Worm (Caenorhabditis elegans): ENCODE results near the gene pals-17.

Gene pals-17

ce11 chrIII:1418709-1419108 lies 27.1 kb upstream of the pals-17 start (continued):
- peak; percentile 71 for TF ChIP-seq egl-5 (tag; optimal IDR thresholded peaks at IDR 0.05)
- peak; percentile 88 for TF ChIP-seq ama-1 (optimal IDR thresholded peaks at IDR 0.05)
- TF ChIP-seq jun-1 (tag; optimal IDR thresholded peaks at IDR 0.05) = peak; percentile 73
- no peak for TF ChIP-seq unc-62 (GFP tag; optimal IDR thresholded peaks at IDR 0.05)
- peak; percentile 42 for TF ChIP-seq ceh-16 (tag; optimal IDR thresholded peaks at IDR 0.05)
- TF ChIP-seq fkh-10 (GFP tag; optimal IDR thresholded peaks at IDR 0.05) = no peak
- TF ChIP-seq nhr-12 (tag; optimal IDR thresholded peaks at IDR 0.05) = no peak
- TF ChIP-seq eor-1 (tag; optimal IDR thresholded peaks at IDR 0.05) = no peak
- no peak for TF ChIP-seq pqm-1 (tag; optimal IDR thresholded peaks at IDR 0.05)
- peak; percentile 86 for TF ChIP-seq snpc-4 (tag; optimal IDR thresholded peaks at IDR 0.05)
- TF ChIP-seq elt-3 (tag; optimal IDR thresholded peaks at IDR 0.05) = peak in 1 of 3 experiments; percentile 58
- peak; percentile 94 for TF ChIP-seq nhr-25 (tag; optimal IDR thresholded peaks at IDR 0.05)
- TF ChIP-seq zag-1 (tag; optimal IDR thresholded peaks at IDR 0.05) = no peak
- no peak for TF ChIP-seq nhr-67 (tag; optimal IDR thresholded peaks at IDR 0.05)
- peak; percentile 90 for TF ChIP-seq lsy-12 (tag; optimal IDR thresholded peaks at IDR 0.05)
- peak; percentile 8 for TF ChIP-seq mdl-1 (tag; optimal IDR thresholded peaks at IDR 0.05)
- peak; percentile 87 for TF ChIP-seq hmg-11 (tag; optimal IDR thresholded peaks at IDR 0.05)
- peak; percentile 47 for TF ChIP-seq nhr-11 (tag; optimal IDR thresholded peaks at IDR 0.05)
- TF ChIP-seq ZK546.5 (tag; optimal IDR thresholded peaks at IDR 0.05) = peak; percentile 86
- TF ChIP-seq nhr-76 (tag; optimal IDR thresholded peaks at IDR 0.05) = no peak
- no peak for TF ChIP-seq ztf-4 (tag; optimal IDR thresholded peaks at IDR 0.05)

- no peak for TF ChIP-seq skn-1 (tag; optimal IDR thresholded peaks at IDR 0.05)
- TF ChIP-seq elt-3 (tag; optimal IDR thresholded peaks at IDR 0.05) = no peak
- TF ChIP-seq ztf-11 (tag; optimal IDR thresholded peaks at IDR 0.05) = no peak
- TF ChIP-seq ceh-28 (tag; optimal IDR thresholded peaks at IDR 0.05) = no peak
- TF ChIP-seq R02D3.7 (tag; optimal IDR thresholded peaks at IDR 0.05) = no peak
- TF ChIP-seq nhr-237 (tag; optimal IDR thresholded peaks at IDR 0.05) = no peak
- TF ChIP-seq elt-1 (tag; optimal IDR thresholded peaks at IDR 0.05) = no peak
- TF ChIP-seq nhr-43 (tag; optimal IDR thresholded peaks at IDR 0.05; ENCODE audit: poor library complexity, severe bottlenecking) = no peak
- TF ChIP-seq lin-39 (tag; optimal IDR thresholded peaks at IDR 0.05) = no peak
- no peak for TF ChIP-seq pqm-1 (tag; optimal IDR thresholded peaks at IDR 0.05)
Measured at ce11 chrIII:1417090-1417489, 25.4 kb upstream of the pals-17 start, which contains the start of gene elc-1. Gene elc-1, minus strand, starts transcription at chrIII:1417190.

ce11 chrIII:1416571-1416970 lies 24.9 kb upstream of the pals-17 start:
- no peak for TF ChIP-seq lin-39 (tag; optimal IDR thresholded peaks at IDR 0.05)
- no peak for TF ChIP-seq nhr-12 (tag; optimal IDR thresholded peaks at IDR 0.05)
- no peak for TF ChIP-seq nhr-11 (tag; optimal IDR thresholded peaks at IDR 0.05)
- no peak for TF ChIP-seq ceh-82 (tag; optimal IDR thresholded peaks at IDR 0.05)
- no peak for TF ChIP-seq mml-1 (tag; optimal IDR thresholded peaks at IDR 0.05)
- TF ChIP-seq nhr-67 (tag; optimal IDR thresholded peaks at IDR 0.05) = no peak
- no peak for TF ChIP-seq unc-39 (tag; optimal IDR thresholded peaks at IDR 0.05)
- no peak for TF ChIP-seq pha-4 (tag; optimal IDR thresholded peaks at IDR 0.05)
- TF ChIP-seq ztf-4 (tag; optimal IDR thresholded peaks at IDR 0.05) = no peak

ce11 chrIII:1413890-1414613 lies 22.4 kb upstream of the pals-17 start, which contains the start of gene Y82E9BR.14:
Gene Y82E9BR.14, minus strand, starts transcription at chrIII:1414116.
- peak; percentile 19 for TF ChIP-seq pqm-1 (tag; optimal IDR thresholded peaks at IDR 0.05)
- peak; percentile 45 for TF ChIP-seq elt-2 (tag; optimal IDR thresholded peaks at IDR 0.05)
- no peak for TF ChIP-seq egl-5 (tag; optimal IDR thresholded peaks at IDR 0.05)

- no peak for TF ChIP-seq daf-12 (tag; optimal IDR thresholded peaks at IDR 0.05)
- TF ChIP-seq elt-3 (tag; optimal IDR thresholded peaks at IDR 0.05) = no peak
- TF ChIP-seq snpc-4 (tag; optimal IDR thresholded peaks at IDR 0.05) = no peak
- no peak for TF ChIP-seq nhr-12 (tag; optimal IDR thresholded peaks at IDR 0.05)
- no peak for TF ChIP-seq nhr-77 (tag; optimal IDR thresholded peaks at IDR 0.05)
- no peak for TF ChIP-seq nhr-23 (tag; optimal IDR thresholded peaks at IDR 0.05)
- no peak for TF ChIP-seq ZK546.5 (tag; optimal IDR thresholded peaks at IDR 0.05)
- TF ChIP-seq ceh-82 (tag; optimal IDR thresholded peaks at IDR 0.05) = no peak
- TF ChIP-seq ceh-9 (tag; optimal IDR thresholded peaks at IDR 0.05) = no peak
- no peak for TF ChIP-seq R02D3.7 (tag; optimal IDR thresholded peaks at IDR 0.05)
- TF ChIP-seq nhr-25 (tag; optimal IDR thresholded peaks at IDR 0.05) = no peak
- TF ChIP-seq egl-27 (tag; optimal IDR thresholded peaks at IDR 0.05) = no peak
- no peak for TF ChIP-seq elt-2 (tag; optimal IDR thresholded peaks at IDR 0.05)
- no peak for TF ChIP-seq ceh-28 (tag; optimal IDR thresholded peaks at IDR 0.05)
- TF ChIP-seq nhr-237 (tag; optimal IDR thresholded peaks at IDR 0.05) = no peak
- no peak for TF ChIP-seq lin-39 (tag; optimal IDR thresholded peaks at IDR 0.05)
- TF ChIP-seq jun-1 (tag; optimal IDR thresholded peaks at IDR 0.05) = no peak
- no peak for TF ChIP-seq nfya-1 (tag; optimal IDR thresholded peaks at IDR 0.05; ENCODE audit: insufficient read depth)
- TF ChIP-seq nhr-67 (tag; optimal IDR thresholded peaks at IDR 0.05) = no peak
Measured at ce11 chrIII:1413125-1413837, 21.6 kb upstream of the pals-17 start.
